Worm (Caenorhabditis elegans) whole organism, mixed stage, embryonic: ENCODE results near the gene sri-57.

Source experiments
- ceh-39 ChIP-seq: fragments of 150-350 bp; optimal IDR thresholded peaks from 2 replicates; lab custom pipeline; 2014; ENCODE audit warnings: missing biosample characterization, missing genetic modification characterization
- ceh-43 ChIP-seq: fragments of 200-800 bp; sonication (Bioruptor generic); optimal IDR thresholded peaks from 2 replicates; lab custom pipeline; 2018; ENCODE audit warnings: mild to moderate bottlenecking, missing genetic modification characterization, moderate library complexity, missing compliant biosample characterization
- ces-1 ChIP-seq: fragments of 150-350 bp; optimal IDR thresholded peaks from 2 replicates; lab custom pipeline; 2014; ENCODE audit warnings: missing biosample characterization, missing genetic modification reagents, missing genetic modification characterization
- elt-1 ChIP-seq: sonication (generic microtip); optimal IDR thresholded peaks from 2 replicates; lab custom pipeline; 2017; ENCODE audit warnings: missing genetic modification characterization, mild to moderate bottlenecking, missing compliant biosample characterization, antibody characterized with exemption, moderate library complexity, borderline replicate concordance; ENCODE audit not compliant: insufficient read depth
- lsy-2 ChIP-seq: fragments of 150-350 bp; optimal IDR thresholded peaks from 2 replicates; lab custom pipeline; 2014; ENCODE audit warnings: missing biosample characterization, missing genetic modification characterization
- nhr-237 ChIP-seq: fragments of 150-350 bp; optimal IDR thresholded peaks from 2 replicates; lab custom pipeline; 2014; ENCODE audit warnings: missing biosample characterization, missing genetic modification characterization
- pha-4 ChIP-seq: fragments of 150-350 bp; optimal IDR thresholded peaks from 2 replicates; lab custom pipeline; 2018; ENCODE audit warnings: missing biosample characterization, missing genetic modification reagents, missing genetic modification characterization
- snpc-4 ChIP-seq: fragments of 150-350 bp; optimal IDR thresholded peaks from 2 replicates; lab custom pipeline; 2014; ENCODE audit warnings: missing biosample characterization, missing genetic modification characterization
- unc-62 ChIP-seq: fragments of 150-350 bp; optimal IDR thresholded peaks from 2 replicates; lab custom pipeline; 2014; ENCODE audit warnings: missing biosample characterization, missing genetic modification reagents, missing genetic modification characterization

ce11 chrII:2692476-2692875, 20.3 kb upstream of the sri-57 start, which contains the start of gene set-11:
- TF ChIP-seq pha-4 (tag; lab: Kevin White, UChicago) (no peak), nhr-237 (tag; lab: Kevin White, UChicago) (no peak), ceh-39 (tag; lab: Kevin White, UChicago) (no peak), elt-1 (no peak), lsy-2 (tag; lab: Kevin White, UChicago) (no peak), snpc-4 (tag; lab: Kevin White, UChicago) (no peak), ces-1 (GFP tag; lab: Kevin White, UChicago) (no peak), unc-62 (GFP tag; lab: Kevin White, UChicago) (no peak), ceh-43 (GFP tag; lab: Kevin White, UChicago) (no peak)
